Worm (Caenorhabditis elegans): ENCODE measurements around the gene F15G9.5.

ce11 chrX:9697655-9698054, 40.0 kb downstream of the F15G9.5 start:
- no peak for TF ChIP-seq nhr-28 (tag; optimal IDR thresholded peaks at IDR 0.05)
- no peak for TF ChIP-seq ceh-16 (tag; optimal IDR thresholded peaks at IDR 0.05)
- no peak for TF ChIP-seq tbx-2 (tag; optimal IDR thresholded peaks at IDR 0.05)
- no peak for TF ChIP-seq mdl-1 (tag; optimal IDR thresholded peaks at IDR 0.05)
- no peak for TF ChIP-seq elt-3 (tag; optimal IDR thresholded peaks at IDR 0.05)
- TF ChIP-seq elt-2 (tag; optimal IDR thresholded peaks at IDR 0.05), result no peak
- TF ChIP-seq ama-1 (optimal IDR thresholded peaks at IDR 0.05), result no peak
- TF ChIP-seq aly-2 (tag; optimal IDR thresholded peaks at IDR 0.05), result no peak
